Worm (Caenorhabditis elegans): ENCODE data around the gene sru-29.

sru-29 gene

ce11 chrV:9843376-9843916 lies 32.2 kb downstream of the sru-29 start, which contains the start of gene sru-8:
sru-8 (plus strand) TSS chrV:9843866.
- TF ChIP-seq unc-62 (GFP tag; optimal IDR thresholded peaks at IDR 0.05), result no peak

ce11 chrV:9848576-9848975 lies 37.3 kb downstream of the sru-29 start:
- TF ChIP-seq unc-62 (GFP tag; optimal IDR thresholded peaks at IDR 0.05), result no peak

ce11 chrV:9853801-9854200 lies 42.5 kb downstream of the sru-29 start:
- TF ChIP-seq unc-62 (GFP tag; optimal IDR thresholded peaks at IDR 0.05), result no peak

- no peak for TF ChIP-seq unc-62 (GFP tag; optimal IDR thresholded peaks at IDR 0.05)
Measured at ce11 chrV:9855920-9856852, 44.9 kb downstream of the sru-29 start.

ce11 chrV:9856978-9857377 lies 45.7 kb downstream of the sru-29 start:
- no peak for TF ChIP-seq unc-62 (GFP tag; optimal IDR thresholded peaks at IDR 0.05)

- no peak for TF ChIP-seq unc-62 (GFP tag; optimal IDR thresholded peaks at IDR 0.05)
Measured at ce11 chrV:9859863-9860262, 48.6 kb downstream of the sru-29 start, which contains the start of gene lsy-12. lsy-12 (minus strand) TSS chrV:9859963.

ce11 chrV:9860337-9860736 lies 49.1 kb downstream of the sru-29 start:
- no peak for TF ChIP-seq unc-62 (GFP tag; optimal IDR thresholded peaks at IDR 0.05)
